Worm (Caenorhabditis elegans): ENCODE results near the gene ins-15.

DNA sequence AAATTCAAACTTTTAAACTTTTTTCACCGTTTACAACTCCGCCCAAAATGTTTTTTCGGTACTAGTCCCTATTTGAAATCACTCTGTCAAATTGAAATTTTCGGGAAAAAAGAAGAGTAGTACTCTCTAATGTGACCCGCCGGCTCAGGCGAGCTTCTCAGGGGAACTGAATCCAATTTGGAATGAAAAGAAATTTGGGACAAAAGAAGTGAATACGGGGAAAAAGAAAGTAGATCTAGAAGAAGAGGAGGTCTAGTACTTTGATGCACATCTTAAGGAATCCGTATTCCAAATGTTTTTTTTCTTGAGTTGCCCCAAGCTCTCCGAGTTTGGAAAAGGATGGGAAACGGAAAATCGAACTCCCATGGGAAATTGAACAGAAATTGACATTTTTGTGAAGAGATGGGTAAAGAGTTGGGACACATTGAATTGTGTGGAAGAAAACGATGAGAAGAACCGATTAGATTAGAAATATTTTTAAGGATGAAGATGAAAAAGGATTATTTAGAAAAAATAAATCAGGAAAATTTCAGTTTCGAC, 37.9 kb downstream of the ins-15 start:
- TF ChIP-seq ama-1 (optimal IDR thresholded peaks at IDR 0.05) (no peak), hmbx-1 (tag; optimal IDR thresholded peaks at IDR 0.05) (no peak)

All from whole organism, early embryonic.